Worm (Caenorhabditis elegans) whole organism, young adult: ENCODE results near the gene F22E5.22.
"Not testable (repeated sequence)": the region's sequence is repeated elsewhere in the genome, so short reads cannot be mapped to it uniquely, and the experiment has no call there.

Experiments
- D2030.7 ChIP-seq: fragments of 200-800 bp; sonication (Bioruptor generic); IDR thresholded peaks from 2 replicates; pipeline ENCODE4 v1.3.6; 2022; ENCODE audit warnings: missing genetic modification reagents, missing genetic modification characterization, missing compliant biosample characterization
- F39B2.1 ChIP-seq: fragments of 200-800 bp; sonication (Bioruptor generic); IDR thresholded peaks from 2 replicates; pipeline ENCODE4 v1.3.6; 2022; ENCODE audit warnings: missing genetic modification reagents, missing genetic modification characterization, missing compliant biosample characterization
- T26A5.8 ChIP-seq: sonication (generic microtip); optimal IDR thresholded peaks from 2 replicates; lab custom pipeline; 2016; ENCODE audit warnings: missing genetic modification characterization, missing compliant biosample characterization
- Y56A3A.18 ChIP-seq: fragments of 200-800 bp; sonication (Bioruptor generic); IDR thresholded peaks from 2 replicates; pipeline ENCODE4 v1.3.6; 2022; ENCODE audit warnings: missing genetic modification reagents, missing genetic modification characterization, missing compliant biosample characterization
- dpff-1 ChIP-seq: sonication (generic microtip); optimal IDR thresholded peaks from 2 replicates; lab custom pipeline; 2017; ENCODE audit warnings: mild to moderate bottlenecking, missing genetic modification characterization, missing compliant biosample characterization
- dpl-1 ChIP-seq: fragments of 150-350 bp; optimal IDR thresholded peaks from 2 replicates; lab custom pipeline; 2014; ENCODE audit warnings: missing biosample characterization, missing genetic modification reagents, missing genetic modification characterization
- hmg-1.2 ChIP-seq: fragments of 200-800 bp; sonication (Bioruptor generic); IDR thresholded peaks from 2 replicates; pipeline ENCODE4 v1.3.6; 2022; ENCODE audit warnings: missing genetic modification reagents, missing genetic modification characterization, missing compliant biosample characterization
- hmg-20 ChIP-seq: fragments of 200-800 bp; sonication (Bioruptor generic); IDR thresholded peaks from 2 replicates; pipeline ENCODE4 v1.3.6; 2022; ENCODE audit warnings: missing genetic modification reagents, missing genetic modification characterization, missing compliant biosample characterization
- nhr-90 ChIP-seq: sonication (generic microtip); optimal IDR thresholded peaks from 2 replicates; lab custom pipeline; 2016; ENCODE audit warnings: missing genotype, mild to moderate bottlenecking, missing genetic modification characterization, missing compliant biosample characterization
- pbrm-1 ChIP-seq: fragments of 200-800 bp; sonication (Bioruptor generic); IDR thresholded peaks from 2 replicates; pipeline ENCODE4 v1.3.6; 2022; ENCODE audit warnings: missing genetic modification reagents, missing genetic modification characterization, missing compliant biosample characterization
- unc-130 ChIP-seq: sonication (generic microtip); optimal IDR thresholded peaks from 2 replicates; lab custom pipeline; 2016; ENCODE audit warnings: missing genetic modification reagents, missing genetic modification characterization, missing compliant biosample characterization
- ztf-26 ChIP-seq: sonication (generic microtip); optimal IDR thresholded peaks from 2 replicates; lab custom pipeline; 2017; ENCODE audit warnings: missing genetic modification characterization, missing compliant biosample characterization
- ztf-6 ChIP-seq: fragments of 200-800 bp; sonication (Bioruptor generic); IDR thresholded peaks from 2 replicates; pipeline ENCODE4 v1.3.6; 2022; ENCODE audit warnings: missing genetic modification reagents, missing genetic modification characterization, missing compliant biosample characterization

DNA sequence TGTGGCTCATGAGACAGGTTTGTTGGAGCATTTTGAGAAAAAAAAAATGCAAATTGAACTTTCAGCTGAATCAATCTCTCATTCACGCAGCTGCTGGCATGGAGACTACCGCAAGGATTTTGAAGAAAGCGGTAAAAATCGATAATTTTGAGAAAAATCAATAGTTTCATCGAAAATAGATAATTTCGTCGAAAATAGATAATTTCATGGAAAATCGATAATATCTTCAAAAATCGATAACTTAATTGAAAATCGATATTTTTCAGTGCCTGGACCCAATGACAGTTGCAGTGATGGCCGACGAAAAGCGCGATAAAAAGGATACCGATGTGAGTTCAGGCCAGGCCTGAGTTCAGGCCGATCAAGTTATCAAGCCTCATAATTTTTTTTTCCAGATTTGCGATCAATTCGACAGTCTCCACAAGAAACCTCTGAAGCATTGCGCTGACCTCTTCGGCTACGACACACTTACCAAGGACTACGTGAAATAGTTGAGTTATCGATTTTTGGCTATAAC, 42.7 kb upstream of the F22E5.22 start, which contains the start of gene D2062.4:
- TF ChIP-seq Y56A3A.18; dpff-1 (tag; lab: Kevin White, UChicago); hmg-20 (GFP tag; lab: Robert Waterston, UW); pbrm-1 (GFP tag; lab: Robert Waterston, UW); nhr-90 (tag; lab: Kevin White, UChicago); T26A5.8 (tag; lab: Kevin White, UChicago); hmg-1.2 (GFP tag; lab: Robert Waterston, UW); D2030.7 (GFP tag; lab: Robert Waterston, UW); dpl-1; ztf-26 (tag; lab: Kevin White, UChicago); F39B2.1 (GFP tag; lab: Robert Waterston, UW); ztf-6 (GFP tag; lab: Robert Waterston, UW); unc-130: not testable (repeated sequence)
